Fruit fly (Drosophila melanogaster) ovary, adult (tissue): ENCODE results near the gene CG8188.

Source experiments
- CG17801 ChIP-seq: fragments of 200-800 bp; optimal IDR thresholded peaks from 2 replicates; lab custom pipeline; 2019; ENCODE audit warnings: missing biosample characterization, mild to moderate bottlenecking, missing genetic modification characterization, moderate library complexity; ENCODE audit not compliant: partially characterized antibody

Gene CG8188

DNA sequence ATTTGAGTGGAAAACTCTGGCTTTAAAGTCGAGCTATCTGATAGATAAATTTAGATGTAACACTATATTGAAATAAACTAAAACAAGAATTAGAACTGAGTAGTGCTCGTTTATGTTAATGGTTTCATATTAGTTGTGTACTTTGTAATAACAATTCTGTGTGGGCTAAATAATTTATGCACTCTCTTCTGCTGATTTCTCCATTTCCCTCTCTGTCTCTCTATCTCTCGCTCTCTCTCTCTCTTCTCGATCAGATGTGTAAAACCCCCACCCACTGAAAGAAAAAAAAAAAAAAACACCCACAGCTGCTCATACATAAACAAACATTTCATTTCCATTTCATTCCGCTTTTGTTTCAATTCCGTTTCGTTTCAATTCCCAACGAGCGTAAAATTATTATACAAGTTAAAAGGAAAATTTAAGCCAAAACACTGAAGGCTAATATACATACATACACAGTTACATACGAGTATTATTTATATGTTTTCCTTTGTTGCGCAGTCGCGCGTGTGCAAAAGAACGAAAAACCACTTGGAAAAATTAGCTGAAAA lies 30.9 kb upstream of the CG8188 start:
- no peak for TF ChIP-seq CG17801 (GFP tag; lab: Kevin White, UChicago)

DNA sequence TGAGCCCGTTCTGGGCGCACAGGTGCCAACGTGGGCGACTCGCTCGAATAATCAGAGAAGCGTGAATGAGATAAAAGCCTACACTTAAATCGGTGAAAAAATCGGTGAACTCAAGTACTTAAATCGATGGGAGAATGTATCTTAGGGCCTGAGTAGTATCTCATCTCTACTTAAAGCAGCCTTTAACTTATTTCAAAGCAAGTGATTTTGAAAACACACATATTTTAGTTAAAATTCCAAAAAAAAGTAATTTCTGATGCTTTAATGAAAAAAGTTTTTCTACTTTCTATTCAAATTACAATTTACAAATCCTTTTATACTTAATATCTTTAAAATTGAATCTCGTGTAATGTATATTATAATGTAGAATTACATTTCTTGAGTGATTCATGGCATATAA lies 29.9 kb upstream of the CG8188 start:
- no peak for TF ChIP-seq CG17801 (GFP tag; lab: Kevin White, UChicago)

DNA sequence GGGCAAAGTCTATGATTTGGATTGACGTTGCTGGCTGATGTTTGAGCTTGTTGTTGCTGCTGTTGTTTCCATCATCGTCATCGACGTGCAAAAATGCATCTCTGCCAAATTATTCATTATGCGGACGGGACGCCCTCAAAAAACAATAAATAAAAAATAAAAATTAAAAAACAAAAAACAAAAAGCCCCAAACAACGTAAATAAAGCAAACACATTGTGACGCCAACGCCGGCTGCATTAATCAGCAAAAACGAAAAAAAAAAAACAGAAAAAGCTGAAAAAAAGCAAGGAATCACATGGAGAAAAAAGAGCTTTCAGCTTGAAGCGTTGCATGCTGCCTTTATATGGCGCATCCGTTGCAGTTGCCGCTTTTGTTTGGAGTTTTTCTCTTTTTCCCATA lies 29.3 kb upstream of the CG8188 start:
- peak; percentile 43 for TF ChIP-seq CG17801 (GFP tag; lab: Kevin White, UChicago)

DNA sequence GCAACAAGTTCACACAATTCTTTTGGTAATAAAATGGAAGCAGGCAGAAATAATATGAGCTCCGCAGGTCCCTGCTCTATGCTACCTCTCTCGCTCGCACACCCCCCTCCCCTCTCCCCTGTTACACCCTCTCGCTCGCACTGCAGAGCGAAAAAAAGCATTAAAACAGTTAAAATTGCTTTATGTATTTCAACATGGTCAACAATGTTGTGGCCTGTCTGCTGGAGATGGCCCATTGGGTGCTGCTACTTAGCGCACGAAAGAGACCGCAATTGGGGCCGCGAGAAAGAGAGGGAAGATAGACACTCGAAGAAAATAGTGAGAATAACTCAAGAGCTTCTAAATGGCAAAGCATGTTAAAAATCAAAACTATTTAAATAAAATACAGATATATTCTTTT lies 25.5 kb upstream of the CG8188 start:
- TF ChIP-seq CG17801 (GFP tag; lab: Kevin White, UChicago): no peak

DNA sequence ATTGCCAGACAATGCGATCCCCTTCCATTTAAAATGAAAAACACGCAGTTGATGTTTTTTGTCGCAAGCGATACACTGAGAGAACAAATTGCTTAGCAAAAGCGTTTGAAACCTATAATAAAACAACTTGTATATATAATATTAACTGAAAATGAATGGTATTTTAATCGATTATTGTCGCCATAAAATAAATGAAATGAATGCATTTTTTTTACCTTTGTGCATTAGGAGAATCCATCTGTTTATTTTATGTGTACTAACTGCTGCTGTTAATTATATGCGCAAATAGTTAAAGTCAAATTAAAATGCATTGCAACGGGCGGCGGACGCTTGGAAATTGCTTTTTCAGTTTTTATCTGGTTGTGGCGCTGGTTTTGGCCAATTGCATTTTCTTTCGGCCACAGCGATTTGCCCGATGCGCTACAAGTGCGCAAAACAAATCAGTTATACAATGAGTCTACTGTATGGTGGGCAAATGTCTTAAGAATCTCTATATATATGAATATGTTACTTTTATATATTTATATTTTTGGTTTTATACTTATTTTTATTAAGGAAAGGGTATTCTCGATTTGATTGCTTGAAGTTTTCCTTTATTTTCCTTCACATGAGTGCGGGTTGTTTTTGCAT lies 23.8 kb upstream of the CG8188 start:
- peak; percentile 50 for TF ChIP-seq CG17801 (GFP tag; lab: Kevin White, UChicago)

DNA sequence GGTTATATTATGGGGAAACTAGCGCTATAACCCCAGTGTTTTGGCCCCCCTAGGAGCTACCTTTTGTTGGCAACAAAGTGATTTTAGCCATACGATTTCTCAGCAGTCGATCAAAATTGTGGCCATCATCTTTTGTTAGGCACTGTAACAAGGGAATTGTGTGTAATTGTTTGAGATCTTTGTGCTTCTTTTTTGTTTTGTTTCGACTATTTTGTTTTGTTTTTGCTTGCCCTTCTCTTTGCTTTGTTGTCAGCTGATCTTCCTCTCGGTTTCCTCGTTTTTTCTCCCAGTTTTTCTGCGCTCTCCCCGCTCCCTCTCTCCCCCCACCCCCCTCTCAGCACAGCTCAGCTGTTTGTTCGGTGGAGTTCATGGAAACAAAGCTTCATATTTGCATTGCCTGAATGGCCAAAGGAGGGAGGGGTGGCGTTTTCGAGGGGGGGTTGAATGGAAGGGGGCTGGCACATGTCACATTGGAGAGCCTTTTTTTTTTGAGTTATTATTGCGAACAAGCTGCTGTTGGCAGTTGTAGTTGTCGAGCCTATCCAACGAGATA lies 23.2 kb upstream of the CG8188 start:
- no peak for TF ChIP-seq CG17801 (GFP tag; lab: Kevin White, UChicago)

DNA sequence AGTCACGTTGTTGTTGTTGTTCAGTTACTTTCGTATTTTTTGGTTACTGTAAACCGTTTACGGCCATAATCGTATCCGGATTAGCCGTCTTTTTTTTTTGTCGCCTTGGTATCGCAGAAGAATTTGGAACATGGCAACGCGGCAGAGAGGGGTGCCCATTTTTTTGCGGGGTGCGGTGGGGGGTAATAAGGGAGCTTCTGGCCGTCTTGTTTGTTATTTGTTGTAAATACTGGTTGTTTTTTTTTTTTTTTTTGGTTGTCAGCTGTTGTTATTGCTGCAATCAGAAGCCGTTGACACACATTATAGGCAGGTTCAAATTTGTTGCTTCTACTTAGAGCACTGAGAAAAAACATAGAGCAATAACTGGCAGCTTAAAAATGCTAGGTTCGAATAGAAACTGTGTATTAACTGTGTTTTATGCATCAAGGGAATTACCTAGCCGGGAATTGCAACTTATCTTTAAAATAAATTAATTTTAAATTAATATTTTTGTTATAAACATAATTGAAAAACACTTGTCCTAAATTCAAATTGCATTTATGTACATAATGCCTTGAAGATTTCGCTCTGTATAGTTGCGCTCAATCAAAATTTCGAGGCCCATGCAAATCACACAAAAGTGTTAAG lies 21.6 kb upstream of the CG8188 start:
- TF ChIP-seq CG17801 (GFP tag; lab: Kevin White, UChicago): no peak

DNA sequence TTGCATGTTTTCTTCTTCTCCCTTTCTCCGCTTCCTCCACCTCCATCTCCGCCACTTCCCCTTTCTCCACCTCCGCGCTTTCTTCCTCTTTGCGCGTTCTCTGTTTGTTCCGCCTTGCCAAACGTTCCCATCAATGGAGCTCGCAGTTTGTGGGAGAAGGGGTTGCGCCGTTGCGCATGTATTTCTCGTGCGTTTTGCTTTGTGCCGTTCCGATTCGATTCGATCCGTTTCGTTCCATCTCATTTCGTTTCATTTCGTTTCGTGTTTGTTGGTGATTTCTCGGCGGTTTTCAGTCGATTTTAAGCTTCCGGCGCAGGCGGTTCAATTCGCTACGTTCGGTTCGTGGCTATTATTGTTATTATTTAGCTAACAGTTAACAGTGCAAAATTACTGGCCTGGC lies 20.1 kb upstream of the CG8188 start:
- TF ChIP-seq CG17801 (GFP tag; lab: Kevin White, UChicago): no peak

DNA sequence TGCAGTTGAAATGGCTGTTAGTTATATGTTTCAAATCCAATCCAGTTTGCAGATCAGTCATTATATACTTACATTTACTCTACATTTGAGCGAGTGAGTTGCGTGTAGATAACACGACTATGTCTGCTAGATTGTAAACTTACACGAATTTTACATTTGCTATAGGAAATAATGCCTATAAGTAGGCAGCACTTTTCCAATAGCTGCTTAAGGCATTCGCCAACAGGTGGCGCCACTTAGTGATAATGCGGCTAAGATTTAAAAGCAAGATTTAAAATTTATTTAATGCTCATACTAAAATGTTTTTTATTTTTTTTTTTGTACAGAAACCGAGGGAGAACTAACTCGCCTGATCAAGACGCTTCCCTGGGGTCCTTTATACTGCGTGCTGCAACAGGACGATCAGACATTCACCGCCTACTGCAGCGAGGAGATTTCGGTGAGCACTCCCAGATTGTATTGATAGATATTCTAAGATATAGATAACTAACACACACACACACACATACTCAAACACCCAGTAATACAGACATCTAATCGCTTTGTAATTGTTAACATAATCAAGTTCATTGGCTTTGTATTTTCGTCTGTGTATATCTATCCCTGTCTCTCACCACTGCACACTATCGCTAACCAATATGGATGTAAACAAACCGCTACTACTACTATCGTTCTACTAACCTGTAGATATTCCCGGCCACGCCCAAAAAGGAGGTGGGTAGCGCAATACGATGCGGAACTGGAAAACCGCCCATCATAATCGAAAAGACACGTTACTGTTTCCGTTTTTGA lies 17.6 kb upstream of the CG8188 start:
- TF ChIP-seq CG17801 (GFP tag; lab: Kevin White, UChicago): no peak

DNA sequence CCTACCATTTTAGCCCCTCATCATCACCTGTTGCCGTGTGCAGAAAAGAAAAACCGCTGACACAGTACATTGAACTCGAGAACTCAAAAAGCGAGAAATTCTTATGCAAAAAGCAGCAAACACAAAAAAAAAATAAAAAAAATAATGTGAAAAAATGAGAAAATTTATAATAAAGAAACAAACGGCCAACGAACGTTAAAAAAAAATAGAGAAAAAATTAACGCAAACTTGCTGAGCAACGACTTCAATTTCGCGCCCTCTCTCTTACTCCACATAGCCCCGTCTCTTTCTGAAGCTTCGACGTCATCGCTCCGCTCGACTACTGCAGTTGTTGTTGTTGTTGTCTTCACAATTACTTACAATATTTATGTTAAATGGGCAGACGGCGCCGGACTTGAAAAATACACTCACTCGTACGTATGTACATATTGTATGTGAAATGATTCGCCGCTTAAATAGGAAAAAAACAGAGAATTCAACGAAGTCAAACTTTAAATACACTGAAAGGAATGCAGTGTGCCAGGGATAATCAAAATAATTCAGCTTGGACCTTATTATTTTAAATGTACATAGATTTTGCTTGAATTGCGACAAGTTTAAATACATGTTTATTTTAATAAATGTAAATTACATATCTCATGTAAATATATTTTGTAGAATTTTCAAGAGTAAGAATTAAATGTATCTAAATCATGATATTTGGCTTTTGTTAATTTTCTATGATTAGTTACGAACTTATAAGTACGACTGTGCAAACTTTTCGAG lies 16.3 kb upstream of the CG8188 start:
- no peak for TF ChIP-seq CG17801 (GFP tag; lab: Kevin White, UChicago)

DNA sequence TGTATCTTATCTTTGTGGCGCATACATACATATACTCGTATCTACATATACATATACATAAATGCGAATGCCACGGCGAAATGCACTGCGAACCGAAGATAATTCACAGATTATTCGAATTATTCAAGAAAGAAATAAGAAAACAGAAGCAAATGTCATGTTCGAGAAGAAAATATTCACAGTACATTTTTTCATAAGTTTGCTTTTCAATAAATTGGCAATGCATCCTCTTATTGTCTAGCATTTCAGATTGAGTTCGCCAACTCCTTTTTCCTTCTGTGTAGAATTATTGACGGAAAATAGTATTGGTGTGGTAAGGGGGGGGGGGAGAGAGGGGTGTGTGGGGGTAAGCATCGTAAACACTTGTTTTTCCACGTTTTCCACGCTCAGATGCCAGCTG lies 15.6 kb upstream of the CG8188 start:
- no peak for TF ChIP-seq CG17801 (GFP tag; lab: Kevin White, UChicago)

DNA sequence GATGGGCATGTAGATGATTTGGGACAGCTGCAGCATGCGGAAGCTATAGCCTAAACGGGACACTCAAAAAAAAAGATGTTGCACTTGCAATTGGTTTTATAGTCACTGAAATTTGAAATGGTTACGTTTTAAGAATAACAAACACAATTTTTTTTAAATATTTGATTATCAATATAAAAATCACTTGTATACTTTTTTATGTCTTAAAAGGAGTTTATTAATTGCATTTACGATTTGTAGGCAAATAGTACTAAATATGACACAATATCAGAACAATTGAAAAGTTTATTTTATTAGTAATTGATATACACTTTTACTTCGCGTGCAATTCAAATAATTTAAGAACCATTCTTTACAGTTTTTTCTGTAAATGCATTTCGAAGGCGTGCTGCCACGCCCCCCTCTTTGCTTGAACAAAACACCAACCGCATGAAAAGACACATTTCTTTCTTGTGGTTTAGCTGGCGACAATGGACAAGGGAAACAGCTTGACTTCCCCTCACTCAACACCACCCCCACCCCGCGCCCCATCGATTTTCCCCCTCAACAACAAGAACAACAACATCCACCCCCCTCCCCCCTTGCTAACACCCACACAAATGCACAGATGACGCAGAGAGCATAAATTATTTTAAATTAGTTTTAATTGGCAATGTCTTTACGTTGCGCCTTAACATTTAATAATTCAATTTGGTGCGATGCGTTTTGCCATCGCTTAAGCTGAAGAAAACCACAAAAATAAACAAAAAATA lies 14.2 kb upstream of the CG8188 start:
- no peak for TF ChIP-seq CG17801 (GFP tag; lab: Kevin White, UChicago)

DNA sequence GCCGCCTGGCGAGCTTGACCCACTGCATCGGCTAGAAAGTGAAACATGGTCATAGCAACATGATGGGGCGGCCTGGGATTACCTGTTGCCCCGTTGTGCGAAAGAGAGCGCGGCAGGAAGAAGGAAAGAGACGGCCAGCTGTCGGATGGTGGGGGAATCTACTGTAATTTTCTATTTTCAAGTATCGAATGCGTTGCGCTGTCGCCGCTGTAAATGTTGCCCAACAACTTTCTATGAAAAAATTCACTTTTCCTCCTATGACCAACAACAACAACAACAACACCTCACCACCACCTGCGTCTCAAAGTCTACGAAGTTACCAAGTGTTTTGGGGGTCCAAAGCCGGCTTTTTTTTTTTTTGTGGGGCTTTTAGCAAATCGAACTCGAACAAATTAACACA lies 12.2 kb upstream of the CG8188 start:
- TF ChIP-seq CG17801 (GFP tag; lab: Kevin White, UChicago): no peak

DNA sequence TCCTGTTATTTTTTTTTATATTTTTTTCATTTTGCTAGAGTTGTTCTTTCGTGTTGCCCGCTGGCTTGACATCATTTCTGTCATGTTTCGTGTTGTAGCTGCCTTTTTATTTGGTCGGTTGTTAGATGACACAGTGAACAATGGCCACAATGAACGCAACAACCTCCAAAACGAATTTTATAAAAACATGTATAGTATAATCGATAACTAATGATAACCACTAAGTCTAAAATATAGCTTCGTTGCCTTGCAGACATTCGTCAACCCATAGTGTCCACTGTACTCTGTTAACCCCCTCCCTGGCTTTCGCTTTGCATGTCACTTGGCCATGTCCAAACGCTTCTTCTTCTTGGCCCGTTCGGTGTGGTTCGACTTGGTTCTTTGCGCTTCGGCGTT lies 10.9 kb upstream of the CG8188 start:
- TF ChIP-seq CG17801 (GFP tag; lab: Kevin White, UChicago): no peak
